Fruit fly (Drosophila melanogaster): ENCODE data around the gene CG42554.

- TF ChIP-seq EcR (GFP tag; optimal IDR thresholded peaks at IDR 0.05) (peak; percentile 12), CG34367 (tag; optimal IDR thresholded peaks at IDR 0.05) (peak; percentile 74), fd96Ca (GFP tag; IDR thresholded peaks at IDR 0.05) (peak; percentile 89), CG9948 (tag; optimal IDR thresholded peaks at IDR 0.05) (peak; percentile 83), CG8159 (tag; optimal IDR thresholded peaks at IDR 0.05) (peak; percentile 84), Snoo (tag; optimal IDR thresholded peaks at IDR 0.05) (peak; percentile 91), rn (GFP tag; IDR thresholded peaks at IDR 0.05) (peak; percentile 48; the same call in 1 of the 2 replicates), CG15710 (tag; optimal IDR thresholded peaks at IDR 0.05) (peak; percentile 85), CG8301 (tag; optimal IDR thresholded peaks at IDR 0.05) (peak; percentile 78), CG10348 (GFP tag; IDR thresholded peaks at IDR 0.05) (peak; percentile 49; the same call in 1 of the 2 replicates), CG4496 (GFP tag; IDR thresholded peaks at IDR 0.05) (peak; percentile 95)
Measured at dm6 chr3L:820332-820731, 15.2 kb upstream of the CG42554 start.

Measured in whole organism, pupa.